Worm (Caenorhabditis elegans): Measurements from ENCODE around the gene tth-1.

The tth-1 gene

DNA sequence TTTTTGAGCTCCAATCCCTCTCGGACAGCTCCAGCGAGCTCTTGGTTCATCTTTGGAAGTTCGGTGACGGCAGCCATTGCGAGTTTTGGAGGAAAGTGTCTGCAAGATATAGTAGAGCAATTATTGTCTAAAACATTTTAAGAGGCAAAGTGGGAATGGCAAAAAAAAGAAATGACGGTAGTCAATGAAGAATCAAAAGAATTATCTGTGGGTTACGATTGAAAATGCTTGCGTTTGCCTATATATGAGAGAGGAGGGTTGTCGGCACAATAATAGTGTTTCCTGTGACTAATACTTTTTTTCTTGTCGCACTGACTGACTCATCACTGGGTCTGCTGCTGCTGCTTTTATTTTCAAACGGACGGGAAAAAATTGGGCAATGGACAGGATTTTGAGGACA lies at the start of gene tth-1:
Gene tth-1 (minus strand): TSS at position 101 of the 400 bp plus-strand sequence.
- TF ChIP-seq ceh-82 (tag; optimal IDR thresholded peaks at IDR 0.05) = no peak
- peak; percentile 4 for TF ChIP-seq dve-1 (tag; optimal IDR thresholded peaks at IDR 0.05; ENCODE audit: insufficient read depth)
- TF ChIP-seq nhr-6 (tag; optimal IDR thresholded peaks at IDR 0.05) = peak; percentile 9
- TF ChIP-seq mes-2 (tag; optimal IDR thresholded peaks at IDR 0.05; ENCODE audit: poor library complexity, severe bottlenecking) = peak; percentile 3

DNA sequence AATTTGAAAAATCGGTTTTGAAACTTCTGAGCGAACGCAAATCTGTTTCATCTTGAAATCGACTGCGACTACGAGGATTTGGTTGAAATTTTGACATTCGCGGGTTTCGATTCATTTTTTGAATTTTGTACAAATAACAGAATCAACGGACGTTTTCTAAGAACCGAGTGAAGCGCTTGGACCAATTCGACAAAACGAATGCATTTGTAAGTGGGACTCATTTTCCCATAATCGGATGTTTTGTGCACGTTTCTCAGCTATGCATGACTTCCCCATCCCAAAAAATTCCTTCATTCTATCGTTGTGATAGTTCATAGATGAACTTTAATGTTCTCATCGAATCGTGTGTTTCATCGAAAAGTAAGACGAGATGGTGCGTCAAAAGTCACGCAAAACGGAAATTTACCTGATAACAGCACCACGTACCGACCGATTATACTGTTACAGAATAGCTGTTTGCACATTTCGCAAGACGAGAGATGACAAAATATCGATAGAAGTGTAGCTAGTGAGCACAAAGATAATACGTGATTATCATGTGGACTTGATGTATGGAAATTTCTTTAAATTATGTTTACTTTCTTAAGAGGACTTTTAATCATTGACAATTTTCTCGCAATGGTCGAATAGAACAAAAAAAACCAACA lies 46.7 kb upstream of the tth-1 start, which contains the start of gene mec-10:
Gene mec-10 (minus strand): TSS at position 189 of the 647 bp plus-strand sequence.
- TF ChIP-seq mes-2 (tag; optimal IDR thresholded peaks at IDR 0.05; ENCODE audit: poor library complexity, severe bottlenecking) (no peak), hlh-30 (tag; optimal IDR thresholded peaks at IDR 0.05; ENCODE audit: insufficient read depth) (peak; percentile 47), nhr-77 (tag; optimal IDR thresholded peaks at IDR 0.05) (peak; percentile 28), unc-130 (GFP tag; optimal IDR thresholded peaks at IDR 0.05) (no peak), php-3 (GFP tag; IDR thresholded peaks at IDR 0.05) (peak; percentile 50; the same call in 1 of the 2 replicates), Y48G9A.11 (GFP tag; IDR thresholded peaks at IDR 0.05) (no peak), cey-2 (tag; optimal IDR thresholded peaks at IDR 0.05; ENCODE audit: borderline replicate concordance, insufficient read depth) (no peak), aha-1 (tag) (peak; percentile 96), F26F4.8 (GFP tag; conservative IDR thresholded peaks at IDR 0.05) (no peak), F37D6.2 (tag; optimal IDR thresholded peaks at IDR 0.05) (no peak), lin-1 (GFP tag; IDR thresholded peaks at IDR 0.05) (no peak), hlh-11 (tag; optimal IDR thresholded peaks at IDR 0.05) (peak; percentile 67), T20F7.1 (GFP tag; optimal IDR thresholded peaks at IDR 0.05) (no peak), dve-1 (tag; optimal IDR thresholded peaks at IDR 0.05; ENCODE audit: insufficient read depth) (peak; percentile 76), nhr-42 (GFP tag; IDR thresholded peaks at IDR 0.05) (no peak), ceh-32 (tag; optimal IDR thresholded peaks at IDR 0.05; ENCODE audit: poor library complexity) (no peak), nhr-6 (tag; optimal IDR thresholded peaks at IDR 0.05) (peak; percentile 13), hif-1 (tag; optimal IDR thresholded peaks at IDR 0.05) (peak in 1 of 2 experiments; percentile 84), egl-43 (GFP tag; IDR thresholded peaks at IDR 0.05) (no peak), nhr-25 (tag; optimal IDR thresholded peaks at IDR 0.05; ENCODE audit: borderline replicate concordance, insufficient read depth) (no peak), ctbp-1 (GFP tag; IDR thresholded peaks at IDR 0.05) (no peak), nhr-102 (tag; optimal IDR thresholded peaks at IDR 0.05) (peak; percentile 34), lin-15B (tag; optimal IDR thresholded peaks at IDR 0.05) (no peak), R02D3.7 (tag; optimal IDR thresholded peaks at IDR 0.05) (no peak), mdt-29 (GFP tag; IDR thresholded peaks at IDR 0.05) (no peak), daf-16 (GFP tag; optimal IDR thresholded peaks at IDR 0.05) (no peak), daf-16 (tag; optimal IDR thresholded peaks at IDR 0.05) (peak; percentile 75), F10B5.3 (tag; optimal IDR thresholded peaks at IDR 0.05) (no peak), pqm-1 (tag; optimal IDR thresholded peaks at IDR 0.05) (peak; percentile 92), F49E8.2 (tag; optimal IDR thresholded peaks at IDR 0.05; ENCODE audit: borderline replicate concordance) (no peak), dmd-6 (GFP tag; IDR thresholded peaks at IDR 0.05) (peak; percentile 81), nhr-28 (tag; optimal IDR thresholded peaks at IDR 0.05) (peak; percentile 68), daf-19 (GFP tag; conservative IDR thresholded peaks at IDR 0.05) (no peak), ceh-82 (tag; optimal IDR thresholded peaks at IDR 0.05) (no peak), nhr-48 (tag; optimal IDR thresholded peaks at IDR 0.05) (peak; percentile 14), jun-1 (tag; optimal IDR thresholded peaks at IDR 0.05) (no peak), lin-39 (tag; optimal IDR thresholded peaks at IDR 0.05) (no peak), Y5F2A.4 (GFP tag; optimal IDR thresholded peaks at IDR 0.05) (no peak), skn-1 (tag; optimal IDR thresholded peaks at IDR 0.05) (no peak)
